Fruit fly (Drosophila melanogaster) whole organism, adult: ENCODE results near the gene CG13842.
A peak's percentile ranks its signal among the peaks of the same experiment; 100 is the strongest.

Experiments
- CG11617 ChIP-seq: fragments of 200-800 bp; sonication (Bioruptor generic); optimal IDR thresholded peaks from 2 replicates; lab custom pipeline; 2017; ENCODE audit warnings: mild to moderate bottlenecking, missing biosample characterization, missing genetic modification reagents, missing genetic modification characterization
- CG12768 ChIP-seq: fragments of 200-800 bp; sonication (Bioruptor generic); optimal IDR thresholded peaks from 2 replicates; lab custom pipeline; 2017; ENCODE audit warnings: missing biosample characterization, missing genetic modification characterization, mild to moderate bottlenecking, moderate library complexity, missing genetic modification reagents
- CG14711 ChIP-seq: fragments of 200-800 bp; sonication (Bioruptor generic); optimal IDR thresholded peaks from 2 replicates; lab custom pipeline; 2018; ENCODE audit warnings: missing biosample characterization, mild to moderate bottlenecking, missing genetic modification characterization, moderate library complexity
- CG1620 ChIP-seq: fragments of 200-800 bp; sonication (Bioruptor generic); optimal IDR thresholded peaks from 2 replicates; lab custom pipeline; 2016; ENCODE audit warnings: missing biosample characterization, missing genetic modification characterization
- CG33017 ChIP-seq: fragments of 200-800 bp; sonication (Bioruptor generic); optimal IDR thresholded peaks from 2 replicates; lab custom pipeline; 2018; ENCODE audit warnings: missing biosample characterization, mild to moderate bottlenecking, missing genetic modification characterization, moderate library complexity
- CG5204 ChIP-seq: fragments of 200-800 bp; sonication (Bioruptor generic); optimal IDR thresholded peaks from 2 replicates; lab custom pipeline; 2016; ENCODE audit warnings: missing biosample characterization, missing genetic modification characterization
- CG7045 ChIP-seq: fragments of 200-800 bp; sonication (Bioruptor generic); optimal IDR thresholded peaks from 2 replicates; lab custom pipeline; 2017; ENCODE audit warnings: missing biosample characterization, mild to moderate bottlenecking, missing genetic modification characterization
- CG7101 ChIP-seq: fragments of 200-800 bp; sonication (Bioruptor generic); optimal IDR thresholded peaks from 2 replicates; lab custom pipeline; 2018; ENCODE audit warnings: missing biosample characterization, mild to moderate bottlenecking, missing genetic modification characterization, moderate library complexity
- Clk ChIP-seq: fragments of 200-800 bp; sonication (Bioruptor generic); optimal IDR thresholded peaks from 2 replicates; lab custom pipeline; 2017; ENCODE audit warnings: missing biosample characterization, missing genetic modification characterization
- Crg-1 ChIP-seq: fragments of 200-800 bp; sonication (Bioruptor generic); optimal IDR thresholded peaks from 2 replicates; lab custom pipeline; 2016; ENCODE audit warnings: missing biosample characterization, missing genetic modification characterization
- Hr96 ChIP-seq: fragments of 200-800 bp; sonication (Bioruptor generic); optimal IDR thresholded peaks from 2 replicates; lab custom pipeline; 2016; ENCODE audit warnings: missing biosample characterization, missing genetic modification characterization
- Mnt ChIP-seq: fragments of 200-800 bp; sonication (Bioruptor generic); optimal IDR thresholded peaks from 2 replicates; lab custom pipeline; 2016; ENCODE audit warnings: missing biosample characterization, mild to moderate bottlenecking, missing genetic modification characterization
- bab1 ChIP-seq: fragments of 200-800 bp; sonication (Bioruptor generic); optimal IDR thresholded peaks from 3 replicates; lab custom pipeline; 2019; ENCODE audit warnings: missing biosample characterization, mild to moderate bottlenecking, missing genetic modification characterization, moderate library complexity
- cic ChIP-seq: fragments of 200-800 bp; sonication (Bioruptor generic); optimal IDR thresholded peaks from 2 replicates; lab custom pipeline; 2017; ENCODE audit warnings: missing biosample characterization, mild to moderate bottlenecking, missing genetic modification characterization, moderate library complexity
- cnc ChIP-seq, 2 experiments: fragments of >200 bp; optimal IDR thresholded peaks; 2 replicates each; lab custom pipeline; 2017
- kay ChIP-seq: fragments of 200-800 bp; sonication (Bioruptor generic); peaks from one replicate; lab custom pipeline; 2016; ENCODE audit warnings: missing biosample characterization, missing genetic modification characterization, borderline replicate concordance
- ovo ChIP-seq: fragments of 200-800 bp; sonication (Bioruptor generic); optimal IDR thresholded peaks from 2 replicates; lab custom pipeline; 2016; ENCODE audit warnings: missing biosample characterization, missing genetic modification characterization
- pad ChIP-seq: fragments of 200-800 bp; sonication (Bioruptor generic); optimal IDR thresholded peaks from 3 replicates; lab custom pipeline; 2017; ENCODE audit warnings: missing biosample characterization, missing genetic modification characterization, mild to moderate bottlenecking, moderate library complexity, missing genetic modification reagents
- tj ChIP-seq: fragments of 200-800 bp; sonication (Bioruptor generic); optimal IDR thresholded peaks from 3 replicates; lab custom pipeline; 2017; ENCODE audit warnings: missing biosample characterization, mild to moderate bottlenecking, missing genetic modification characterization, moderate library complexity
- toe ChIP-seq: fragments of 200-800 bp; sonication (Bioruptor generic); optimal IDR thresholded peaks from 2 replicates; lab custom pipeline; 2016; ENCODE audit warnings: missing biosample characterization, missing genetic modification characterization

CG13842 gene

dm6 chr3R:22690311-22690710, 16.8 kb downstream of the CG13842 start, which contains the start of the genes wfs1 and Nup133:
Gene wfs1, minus strand, starts transcription at chr3R:22690380.
Gene Nup133, plus strand, starts transcription at chr3R:22690607.
- TF ChIP-seq CG14711 (tag; lab: Kevin White, UChicago) (peak; percentile 82), cic (GFP tag; lab: Kevin White, UChicago) (no peak), Clk (GFP tag; lab: Kevin White, UChicago) (no peak), Crg-1 (GFP tag; lab: Kevin White, UChicago) (peak; percentile 26), CG7101 (peak; percentile 90), cnc (optimal IDR thresholded peaks at IDR 0.05; lab: Kevin White, UChicago) (no peak), pad (GFP tag; lab: Kevin White, UChicago) (peak; percentile 51), toe (GFP tag; lab: Kevin White, UChicago) (peak; percentile 28), CG1620 (peak; percentile 8), CG7045 (GFP tag; lab: Kevin White, UChicago) (peak; percentile 66), Mnt (GFP tag; lab: Kevin White, UChicago) (peak; percentile 17), CG12768 (GFP tag; lab: Kevin White, UChicago) (peak; percentile 51), kay (GFP tag; lab: Kevin White, UChicago) (no peak), ovo (peak; percentile 12), CG5204 (GFP tag; lab: Kevin White, UChicago) (no peak), tj (peak; percentile 39), bab1 (GFP tag; lab: Kevin White, UChicago) (peak; percentile 80), CG11617 (peak; percentile 77), CG33017 (tag; lab: Kevin White, UChicago) (peak; percentile 66), Hr96 (GFP tag; lab: Kevin White, UChicago) (no peak)

- TF ChIP-seq CG7045 (GFP tag; lab: Kevin White, UChicago) (peak; percentile 38), Crg-1 (GFP tag; lab: Kevin White, UChicago) (no peak), cnc (optimal IDR thresholded peaks at IDR 0.05; lab: Kevin White, UChicago) (no peak), toe (GFP tag; lab: Kevin White, UChicago) (peak; percentile 59), Hr96 (GFP tag; lab: Kevin White, UChicago) (peak; percentile 55), CG1620 (peak; percentile 38), CG33017 (tag; lab: Kevin White, UChicago) (peak; percentile 64), CG7101 (peak; percentile 73), kay (GFP tag; lab: Kevin White, UChicago) (no peak), CG11617 (peak; percentile 45), pad (GFP tag; lab: Kevin White, UChicago) (peak; percentile 30), cic (GFP tag; lab: Kevin White, UChicago) (peak; percentile 50), tj (peak; percentile 46), CG14711 (tag; lab: Kevin White, UChicago) (peak; percentile 49), Clk (GFP tag; lab: Kevin White, UChicago) (no peak), CG5204 (GFP tag; lab: Kevin White, UChicago) (peak; percentile 52), CG12768 (GFP tag; lab: Kevin White, UChicago) (peak; percentile 76), ovo (peak; percentile 28), bab1 (GFP tag; lab: Kevin White, UChicago) (peak; percentile 80), Mnt (GFP tag; lab: Kevin White, UChicago) (peak; percentile 86)
These were observed 20.7 kb downstream of the CG13842 start, which contains the start of the genes Gclm and CG17625 for dm6 chr3R:22686336-22686874. Gene Gclm, minus strand, starts transcription at chr3R:22686510. Gene CG17625, plus strand, starts transcription at chr3R:22686849.

- no peak for TF ChIP-seq CG5204 (GFP tag; lab: Kevin White, UChicago)
- TF ChIP-seq cnc (optimal IDR thresholded peaks at IDR 0.05; lab: Kevin White, UChicago) = no peak
These were observed 22.2 kb downstream of the CG13842 start for dm6 chr3R:22684948-22685253.

dm6 chr3R:22684044-22684947, 22.8 kb downstream of the CG13842 start:
- no peak for TF ChIP-seq CG14711 (tag; lab: Kevin White, UChicago)
- TF ChIP-seq Clk (GFP tag; lab: Kevin White, UChicago) = peak; percentile 0
- no peak for TF ChIP-seq Crg-1 (GFP tag; lab: Kevin White, UChicago)
- peak; percentile 41 for TF ChIP-seq CG7045 (GFP tag; lab: Kevin White, UChicago)
- no peak for TF ChIP-seq tj
- TF ChIP-seq CG1620 = no peak
- TF ChIP-seq CG11617 = no peak
- peak; percentile 3 for TF ChIP-seq CG33017 (tag; lab: Kevin White, UChicago)
- TF ChIP-seq cnc (optimal IDR thresholded peaks at IDR 0.05; lab: Kevin White, UChicago) = peak; percentile 13 to 91
- TF ChIP-seq CG12768 (GFP tag; lab: Kevin White, UChicago) = peak; percentile 60
- peak; percentile 23 for TF ChIP-seq CG7101
- no peak for TF ChIP-seq pad (GFP tag; lab: Kevin White, UChicago)
- TF ChIP-seq cic (GFP tag; lab: Kevin White, UChicago) = peak; percentile 73
- TF ChIP-seq bab1 (GFP tag; lab: Kevin White, UChicago) = no peak
- TF ChIP-seq kay (GFP tag; lab: Kevin White, UChicago) = peak; percentile 95
- no peak for TF ChIP-seq ovo
- TF ChIP-seq Mnt (GFP tag; lab: Kevin White, UChicago) = peak; percentile 14
- no peak for TF ChIP-seq toe (GFP tag; lab: Kevin White, UChicago)
- peak; percentile 21 for TF ChIP-seq Hr96 (GFP tag; lab: Kevin White, UChicago)
- no peak for TF ChIP-seq CG5204 (GFP tag; lab: Kevin White, UChicago)

- TF ChIP-seq ovo (no peak), Mnt (GFP tag; lab: Kevin White, UChicago) (no peak), CG1620 (no peak), CG12768 (GFP tag; lab: Kevin White, UChicago) (no peak), Clk (GFP tag; lab: Kevin White, UChicago) (no peak), pad (GFP tag; lab: Kevin White, UChicago) (no peak), cic (GFP tag; lab: Kevin White, UChicago) (no peak), cnc (optimal IDR thresholded peaks at IDR 0.05; lab: Kevin White, UChicago) (no peak), CG7101 (no peak), bab1 (GFP tag; lab: Kevin White, UChicago) (no peak), CG5204 (GFP tag; lab: Kevin White, UChicago) (no peak), CG11617 (no peak), CG7045 (GFP tag; lab: Kevin White, UChicago) (no peak), Crg-1 (GFP tag; lab: Kevin White, UChicago) (no peak)
These were observed 31.6 kb downstream of the CG13842 start for dm6 chr3R:22675447-22675846.
